Worm (Caenorhabditis elegans) whole organism, L2 larva: ENCODE results near the gene gln-2.
A peak's percentile ranks its signal among the peaks of the same experiment; 100 is the strongest.

Experiments
- C34F6.9 ChIP-seq: fragments of 150-350 bp; optimal IDR thresholded peaks from 2 replicates; lab custom pipeline; 2014; ENCODE audit warnings: missing biosample characterization, missing genetic modification characterization
- F13H6.1 ChIP-seq: sonication (generic microtip); optimal IDR thresholded peaks from 2 replicates; lab custom pipeline; 2016; ENCODE audit warnings: missing genetic modification characterization, missing compliant biosample characterization
- Y55F3AM.14 ChIP-seq: fragments of 200-800 bp; sonication (Bioruptor generic); optimal IDR thresholded peaks from 2 replicates; lab custom pipeline; 2018; ENCODE audit warnings: mild to moderate bottlenecking, missing genetic modification characterization, missing compliant biosample characterization
- ZK546.5 ChIP-seq: sonication (generic microtip); optimal IDR thresholded peaks from 2 replicates; lab custom pipeline; 2017; ENCODE audit warnings: missing biosample characterization, missing genetic modification characterization
- alr-1 ChIP-seq: fragments of 150-350 bp; optimal IDR thresholded peaks from 2 replicates; lab custom pipeline; 2014; ENCODE audit warnings: missing biosample characterization, missing genetic modification characterization
- ama-1 ChIP-seq: fragments of 150-350 bp; optimal IDR thresholded peaks from 2 replicates; lab custom pipeline; 2018; ENCODE audit warnings: inconsistent platforms
- blmp-1 ChIP-seq: sonication (generic microtip); optimal IDR thresholded peaks from 2 replicates; lab custom pipeline; 2017; ENCODE audit warnings: missing genetic modification characterization, mild to moderate bottlenecking, missing compliant biosample characterization, antibody characterized with exemption, moderate library complexity; ENCODE audit not compliant: insufficient read depth
- ceh-16 ChIP-seq: fragments of 150-350 bp; optimal IDR thresholded peaks from 2 replicates; lab custom pipeline; 2014; ENCODE audit warnings: missing biosample characterization, missing genetic modification characterization
- ceh-82 ChIP-seq: fragments of 150-350 bp; optimal IDR thresholded peaks from 2 replicates; lab custom pipeline; 2014; ENCODE audit warnings: missing biosample characterization, missing genetic modification characterization
- crh-2 ChIP-seq: sonication (generic microtip); optimal IDR thresholded peaks from 2 replicates; lab custom pipeline; 2017; ENCODE audit warnings: missing biosample characterization, missing genetic modification characterization
- dmd-4 ChIP-seq: sonication (generic microtip); optimal IDR thresholded peaks from 2 replicates; lab custom pipeline; 2017; ENCODE audit warnings: missing biosample characterization, missing genetic modification characterization
- elt-1 ChIP-seq: fragments of 150-350 bp; optimal IDR thresholded peaks from 2 replicates; lab custom pipeline; 2014; ENCODE audit warnings: missing biosample characterization, missing genetic modification characterization
- elt-3 ChIP-seq: sonication (generic microtip); optimal IDR thresholded peaks from 2 replicates; lab custom pipeline; 2017; ENCODE audit warnings: missing biosample characterization, missing genetic modification characterization
- fos-1 ChIP-seq: fragments of 150-350 bp; optimal IDR thresholded peaks from 2 replicates; lab custom pipeline; 2014; ENCODE audit warnings: missing biosample characterization, missing genetic modification characterization
- gmeb-1 ChIP-seq: fragments of 150-350 bp; optimal IDR thresholded peaks from 2 replicates; lab custom pipeline; 2014; ENCODE audit warnings: missing biosample characterization, missing genetic modification characterization
- lin-11 ChIP-seq: fragments of 150-350 bp; sonication (generic microtip); optimal IDR thresholded peaks from 2 replicates; lab custom pipeline; 2014; ENCODE audit warnings: missing biosample characterization, missing genetic modification characterization, inconsistent platforms, mixed read lengths
- lin-13 ChIP-seq: fragments of 150-350 bp; optimal IDR thresholded peaks from 2 replicates; lab custom pipeline; 2014; ENCODE audit warnings: missing biosample characterization, missing genetic modification reagents, missing genetic modification characterization
- lin-39 ChIP-seq: fragments of 150-350 bp; optimal IDR thresholded peaks from 2 replicates; lab custom pipeline; 2014; ENCODE audit warnings: missing biosample characterization, missing genetic modification reagents, missing genetic modification characterization
- lsy-2 ChIP-seq, 2 experiments: fragments of 150-350 bp in 1 of 2; sonication (generic microtip) in 1 of 2; optimal IDR thresholded peaks; 2 replicates each; lab custom pipeline; 2014 to 2017; ENCODE audit warnings: missing biosample characterization in 2 of 2, missing genetic modification characterization in 2 of 2
- mab-5 ChIP-seq: fragments of 150-350 bp; optimal IDR thresholded peaks from 2 replicates; lab custom pipeline; 2014; ENCODE audit warnings: missing biosample characterization, missing genetic modification characterization
- mbf-1 ChIP-seq: sonication (generic microtip); optimal IDR thresholded peaks from 2 replicates; lab custom pipeline; 2017; ENCODE audit warnings: missing biosample characterization, missing genetic modification characterization
- mdl-1 ChIP-seq, 2 experiments: fragments of 150-350 bp in 1 of 2; sonication (generic microtip) in 1 of 2; optimal IDR thresholded peaks; 2 replicates each; lab custom pipeline; 2017; ENCODE audit warnings: missing biosample characterization in 2 of 2, missing genetic modification characterization in 2 of 2
- nhr-10 ChIP-seq: sonication (generic microtip); optimal IDR thresholded peaks from 2 replicates; lab custom pipeline; 2017; ENCODE audit warnings: missing biosample characterization, missing genetic modification characterization
- nhr-11 ChIP-seq: fragments of 150-350 bp; optimal IDR thresholded peaks from 2 replicates; lab custom pipeline; 2014; ENCODE audit warnings: missing biosample characterization, missing genetic modification characterization
- nhr-12 ChIP-seq: fragments of 150-350 bp; optimal IDR thresholded peaks from 2 replicates; lab custom pipeline; 2014; ENCODE audit warnings: missing biosample characterization, missing genetic modification characterization
- nhr-21 ChIP-seq: fragments of 150-350 bp; optimal IDR thresholded peaks from 2 replicates; lab custom pipeline; 2014; ENCODE audit warnings: missing biosample characterization, missing genetic modification characterization
- nhr-23 ChIP-seq: fragments of 150-350 bp; optimal IDR thresholded peaks from 2 replicates; lab custom pipeline; 2014; ENCODE audit warnings: missing biosample characterization, missing genetic modification reagents, missing genetic modification characterization
- nhr-237 ChIP-seq: fragments of 150-350 bp; optimal IDR thresholded peaks from 2 replicates; lab custom pipeline; 2014; ENCODE audit warnings: missing biosample characterization, missing genetic modification characterization
- nhr-25 ChIP-seq: fragments of 150-350 bp; sonication (generic microtip); optimal IDR thresholded peaks from 3 replicates; lab custom pipeline; 2014; ENCODE audit warnings: missing biosample characterization, missing genetic modification characterization
- nhr-6 ChIP-seq: fragments of 150-350 bp; optimal IDR thresholded peaks from 2 replicates; lab custom pipeline; 2014; ENCODE audit warnings: missing biosample characterization, missing genetic modification characterization
- nhr-77 ChIP-seq: fragments of 150-350 bp; optimal IDR thresholded peaks from 2 replicates; lab custom pipeline; 2014; ENCODE audit warnings: missing biosample characterization, missing genetic modification characterization
- sem-4 ChIP-seq: fragments of 150-350 bp; optimal IDR thresholded peaks from 2 replicates; lab custom pipeline; 2014; ENCODE audit warnings: missing biosample characterization, missing genetic modification reagents, missing genetic modification characterization
- skn-1 ChIP-seq: sonication (generic microtip); optimal IDR thresholded peaks from 2 replicates; lab custom pipeline; 2017; ENCODE audit warnings: missing biosample characterization, missing genetic modification characterization
- sma-3 ChIP-seq: sonication (generic microtip); optimal IDR thresholded peaks from 2 replicates; lab custom pipeline; 2016; ENCODE audit warnings: missing genetic modification reagents, missing genetic modification characterization, missing compliant biosample characterization
- sma-9 ChIP-seq, 2 experiments: fragments of 150-350 bp in 1 of 2; sonication (generic microtip) in 1 of 2; optimal IDR thresholded peaks; 2 replicates each; lab custom pipeline; 2014 to 2016; ENCODE audit warnings: missing genetic modification characterization in 2 of 2, mild to moderate bottlenecking in 1 of 2, missing biosample characterization in 1 of 2, missing compliant biosample characterization in 1 of 2, missing genetic modification reagents in 1 of 2, moderate library complexity in 1 of 2
- snpc-4 ChIP-seq: fragments of 150-350 bp; optimal IDR thresholded peaks from 2 replicates; lab custom pipeline; 2014; ENCODE audit warnings: missing biosample characterization, missing genetic modification characterization
- unc-39 ChIP-seq: fragments of 150-350 bp; optimal IDR thresholded peaks from 2 replicates; lab custom pipeline; 2014; ENCODE audit warnings: missing biosample characterization, missing genetic modification characterization
- unc-55 ChIP-seq: fragments of 150-350 bp; sonication (generic microtip); optimal IDR thresholded peaks from 3 replicates; lab custom pipeline; 2014; ENCODE audit warnings: missing biosample characterization, missing genetic modification reagents, missing genetic modification characterization
- unc-62 ChIP-seq: fragments of 150-350 bp; optimal IDR thresholded peaks from 2 replicates; lab custom pipeline; 2014; ENCODE audit warnings: missing biosample characterization, missing genetic modification reagents, missing genetic modification characterization
- zag-1 ChIP-seq: fragments of 150-350 bp; optimal IDR thresholded peaks from 2 replicates; lab custom pipeline; 2014; ENCODE audit warnings: missing biosample characterization, missing genetic modification characterization
- ztf-1 ChIP-seq: fragments of 200-800 bp; sonication (Bioruptor generic); conservative IDR thresholded peaks from 2 replicates; pipeline ENCODE4 v1.3.6; 2022; ENCODE audit warnings: missing genetic modification characterization, missing compliant biosample characterization
- ztf-11 ChIP-seq: sonication (generic microtip); optimal IDR thresholded peaks from 2 replicates; lab custom pipeline; 2017; ENCODE audit warnings: missing biosample characterization, missing genetic modification characterization
- ztf-4 ChIP-seq: fragments of 150-350 bp; optimal IDR thresholded peaks from 2 replicates; lab custom pipeline; 2014; ENCODE audit warnings: missing biosample characterization, missing genetic modification characterization

gln-2 gene

ce11 chrIII:9944723-9945122, at the start of gene gln-2:
TSS of gene gln-2 (minus strand) at chrIII:9944823.
- no peak for TF ChIP-seq elt-3
- no peak for TF ChIP-seq ceh-16 (tag; lab: Kevin White, UChicago)
- TF ChIP-seq nhr-10 (tag; lab: Kevin White, UChicago), result no peak
- no peak for TF ChIP-seq unc-39 (tag; lab: Kevin White, UChicago)
- TF ChIP-seq sem-4 (tag; lab: Kevin White, UChicago), result no peak
- no peak for TF ChIP-seq skn-1 (tag; lab: Kevin White, UChicago)

ce11 chrIII:9993535-9993934, 48.9 kb upstream of the gln-2 start, which contains the start of gene C05B5.4:
TSS of gene C05B5.4 (plus strand) at chrIII:9993885.
- TF ChIP-seq unc-62 (GFP tag; lab: Kevin White, UChicago), result no peak
- no peak for TF ChIP-seq elt-1 (tag; lab: Kevin White, UChicago)
- no peak for TF ChIP-seq gmeb-1 (tag; lab: Kevin White, UChicago)
- no peak for TF ChIP-seq mbf-1 (tag; lab: Kevin White, UChicago)
- no peak for TF ChIP-seq lin-13 (GFP tag; lab: Kevin White, UChicago)
- TF ChIP-seq crh-2 (tag; lab: Kevin White, UChicago), result no peak
- no peak for TF ChIP-seq nhr-23
- TF ChIP-seq nhr-12 (tag; lab: Kevin White, UChicago), result no peak
- no peak for TF ChIP-seq ztf-11
- TF ChIP-seq nhr-237, result no peak
- TF ChIP-seq mab-5 (tag; lab: Kevin White, UChicago), result no peak
- no peak for TF ChIP-seq fos-1 (tag; lab: Kevin White, UChicago)
- no peak for TF ChIP-seq nhr-10 (tag; lab: Kevin White, UChicago)

- TF ChIP-seq lin-11 (tag; lab: Kevin White, UChicago), result no peak
- TF ChIP-seq mab-5 (tag; lab: Kevin White, UChicago), result no peak
- TF ChIP-seq ama-1 (lab: Kevin White, UChicago), result no peak
- no peak for TF ChIP-seq unc-55
- TF ChIP-seq sma-9 (GFP tag; optimal IDR thresholded peaks at IDR 0.05; lab: Kevin White, UChicago), result no peak
- TF ChIP-seq sma-9 (tag; optimal IDR thresholded peaks at IDR 0.05; lab: Kevin White, UChicago), result no peak
- no peak for TF ChIP-seq sem-4 (tag; lab: Kevin White, UChicago)
- no peak for TF ChIP-seq crh-2 (tag; lab: Kevin White, UChicago)
- no peak for TF ChIP-seq F13H6.1 (tag; lab: Kevin White, UChicago)
- no peak for TF ChIP-seq unc-62 (GFP tag; lab: Kevin White, UChicago)
- TF ChIP-seq elt-3, result no peak
- TF ChIP-seq mbf-1 (tag; lab: Kevin White, UChicago), result no peak
- TF ChIP-seq Y55F3AM.14, result no peak
- no peak for TF ChIP-seq snpc-4 (tag; lab: Kevin White, UChicago)
- TF ChIP-seq nhr-6 (tag; lab: Kevin White, UChicago), result no peak
- TF ChIP-seq ztf-1 (GFP tag; lab: Robert Waterston, UW), result no peak
- TF ChIP-seq ceh-82 (tag; lab: Kevin White, UChicago), result no peak
- TF ChIP-seq fos-1 (tag; lab: Kevin White, UChicago), result no peak
- TF ChIP-seq nhr-10 (tag; lab: Kevin White, UChicago), result no peak
- no peak for TF ChIP-seq nhr-11 (tag; lab: Kevin White, UChicago)
- TF ChIP-seq mdl-1 (tag; optimal IDR thresholded peaks at IDR 0.05; lab: Kevin White, UChicago), result no peak
- TF ChIP-seq ztf-11, result no peak
- TF ChIP-seq elt-1 (tag; lab: Kevin White, UChicago), result peak; percentile 66
- no peak for TF ChIP-seq ztf-4 (tag; lab: Kevin White, UChicago)
- no peak for TF ChIP-seq gmeb-1 (tag; lab: Kevin White, UChicago)
- TF ChIP-seq lsy-2 (tag; optimal IDR thresholded peaks at IDR 0.05; lab: Kevin White, UChicago), result no peak
- TF ChIP-seq C34F6.9 (tag; lab: Kevin White, UChicago), result no peak
- no peak for TF ChIP-seq nhr-77 (tag; lab: Kevin White, UChicago)
- no peak for TF ChIP-seq sma-3 (GFP tag; lab: Kevin White, UChicago)
- peak; percentile 11 for TF ChIP-seq nhr-25
- TF ChIP-seq nhr-23, result peak; percentile 58
- TF ChIP-seq blmp-1, result peak; percentile 46
- no peak for TF ChIP-seq unc-39 (tag; lab: Kevin White, UChicago)
- no peak for TF ChIP-seq nhr-12 (tag; lab: Kevin White, UChicago)
- no peak for TF ChIP-seq dmd-4 (tag; lab: Kevin White, UChicago)
- TF ChIP-seq zag-1, result no peak
- no peak for TF ChIP-seq alr-1
- TF ChIP-seq skn-1 (tag; lab: Kevin White, UChicago), result no peak
- TF ChIP-seq ZK546.5 (tag; lab: Kevin White, UChicago), result no peak
- no peak for TF ChIP-seq nhr-21 (tag; lab: Kevin White, UChicago)
- TF ChIP-seq lin-39 (tag; lab: Kevin White, UChicago), result no peak
- TF ChIP-seq ceh-16 (tag; lab: Kevin White, UChicago), result peak; percentile 75
- TF ChIP-seq, all 48 proteins: peak for 5
Observed at ce11 chrIII:9991324-9991723, 46.7 kb upstream of the gln-2 start.
